Worm (Caenorhabditis elegans) whole organism, L4 larva: ENCODE data around the gene fmo-4.
A peak's percentile ranks its signal among the peaks of the same experiment; 100 is the strongest.

Experiments
- F26F4.8 ChIP-seq: fragments of 200-800 bp; sonication (Bioruptor generic); conservative IDR thresholded peaks from 2 replicates; pipeline ENCODE4 v1.3.6; 2022; ENCODE audit warnings: missing genetic modification characterization, missing compliant biosample characterization
- F37D6.2 ChIP-seq: sonication (generic microtip); optimal IDR thresholded peaks from 2 replicates; lab custom pipeline; 2016; ENCODE audit warnings: mild to moderate bottlenecking, missing genetic modification characterization, missing compliant biosample characterization
- F44E2.7 ChIP-seq: fragments of 200-800 bp; sonication (Bioruptor generic); IDR thresholded peaks from 2 replicates; pipeline ENCODE4 v2.1.2; 2022; ENCODE audit warnings: missing genetic modification characterization, missing compliant biosample characterization
- R02D3.7 ChIP-seq: fragments of 150-350 bp; sonication (generic microtip); optimal IDR thresholded peaks from 3 replicates; lab custom pipeline; 2014; ENCODE audit warnings: missing biosample characterization, missing genetic modification characterization
- T20F7.1 ChIP-seq: fragments of 200-800 bp; sonication (Bioruptor generic); optimal IDR thresholded peaks from 2 replicates; lab custom pipeline; 2018; ENCODE audit warnings: mild to moderate bottlenecking, missing genetic modification characterization, missing compliant biosample characterization
- Y105C5A.15 ChIP-seq: fragments of 200-800 bp; sonication (Bioruptor generic); IDR thresholded peaks from 2 replicates; pipeline ENCODE4 v1.3.6; 2022; ENCODE audit warnings: missing genetic modification characterization, missing compliant biosample characterization
- ZK546.5 ChIP-seq, 2 experiments: sonication (generic microtip); optimal IDR thresholded peaks; 2 replicates each; lab custom pipeline; 2017; ENCODE audit warnings: missing biosample characterization in 2 of 2, missing genetic modification characterization in 2 of 2
- aha-1 ChIP-seq: fragments of 150-350 bp; peaks from one replicate; lab custom pipeline; 2014; ENCODE audit warnings: missing biosample characterization, missing genetic modification characterization
- attf-4 ChIP-seq: sonication (generic microtip); optimal IDR thresholded peaks from 3 replicates; lab custom pipeline; 2017; ENCODE audit warnings: missing biosample characterization, missing genetic modification characterization
- ceh-32 ChIP-seq: sonication (generic microtip); optimal IDR thresholded peaks from 2 replicates; lab custom pipeline; 2016; ENCODE audit warnings: mild to moderate bottlenecking, missing genetic modification characterization, missing compliant biosample characterization; ENCODE audit not compliant: poor library complexity
- ceh-82 ChIP-seq: sonication (generic microtip); optimal IDR thresholded peaks from 2 replicates; lab custom pipeline; 2017; ENCODE audit warnings: missing biosample characterization, missing genetic modification characterization
- ctbp-1 ChIP-seq: fragments of 200-800 bp; sonication (Bioruptor generic); IDR thresholded peaks from 2 replicates; pipeline ENCODE4 v1.3.6; 2022; ENCODE audit warnings: missing genetic modification reagents, missing genetic modification characterization, missing compliant biosample characterization
- daf-8 ChIP-seq: fragments of 200-800 bp; sonication (Bioruptor generic); IDR thresholded peaks from 2 replicates; pipeline ENCODE4 v1.3.6; 2022; ENCODE audit warnings: missing genetic modification characterization, missing compliant biosample characterization
- dmd-6 ChIP-seq: fragments of 200-800 bp; sonication (Bioruptor generic); IDR thresholded peaks from 2 replicates; pipeline ENCODE4 v1.3.6; 2022; ENCODE audit warnings: missing genetic modification reagents, missing genetic modification characterization, missing compliant biosample characterization
- dmd-9 ChIP-seq: fragments of 200-800 bp; sonication (Bioruptor generic); IDR thresholded peaks from 2 replicates; pipeline ENCODE4 v1.3.6; 2022; ENCODE audit warnings: missing genetic modification reagents, missing genetic modification characterization, missing compliant biosample characterization
- dve-1 ChIP-seq: sonication (generic microtip); optimal IDR thresholded peaks from 2 replicates; lab custom pipeline; 2017; ENCODE audit warnings: antibody characterized with exemption, mild to moderate bottlenecking, missing genetic modification characterization, missing compliant biosample characterization; ENCODE audit not compliant: insufficient read depth
- egl-27 ChIP-seq: sonication (generic microtip); optimal IDR thresholded peaks from 3 replicates; lab custom pipeline; 2017; ENCODE audit warnings: missing biosample characterization, missing genetic modification reagents, missing genetic modification characterization
- egl-43 ChIP-seq: fragments of 200-800 bp; sonication (Bioruptor generic); IDR thresholded peaks from 2 replicates; pipeline ENCODE4 v1.3.6; 2022; ENCODE audit warnings: missing genetic modification reagents, missing genetic modification characterization, missing compliant biosample characterization
- fos-1 ChIP-seq: fragments of 150-350 bp; optimal IDR thresholded peaks from 2 replicates; lab custom pipeline; 2014; ENCODE audit warnings: missing biosample characterization, missing genetic modification characterization
- hmg-1.1 ChIP-seq: fragments of 200-800 bp; sonication (Bioruptor generic); IDR thresholded peaks from 2 replicates; pipeline ENCODE4 v1.3.6; 2022; ENCODE audit warnings: missing genetic modification reagents, missing genetic modification characterization, missing compliant biosample characterization
- jun-1 ChIP-seq: fragments of 150-350 bp; optimal IDR thresholded peaks from 2 replicates; lab custom pipeline; 2014; ENCODE audit warnings: missing biosample characterization, missing genetic modification reagents, missing genetic modification characterization
- lin-1 ChIP-seq: fragments of 200-800 bp; sonication (Bioruptor generic); IDR thresholded peaks from 2 replicates; pipeline ENCODE4 v1.3.6; 2022; ENCODE audit warnings: missing genetic modification reagents, missing genetic modification characterization, missing compliant biosample characterization
- lin-13 ChIP-seq: fragments of 150-350 bp; optimal IDR thresholded peaks from 2 replicates; lab custom pipeline; 2014; ENCODE audit warnings: missing biosample characterization, missing genetic modification reagents, missing genetic modification characterization
- lin-15B ChIP-seq: fragments of 150-350 bp; sonication (generic microtip); optimal IDR thresholded peaks from 3 replicates; lab custom pipeline; 2014; ENCODE audit warnings: missing biosample characterization, missing genetic modification characterization
- lin-29 ChIP-seq: fragments of 200-800 bp; sonication (Bioruptor generic); IDR thresholded peaks from 2 replicates; pipeline ENCODE4 v1.3.6; 2022; ENCODE audit warnings: missing genetic modification reagents, missing genetic modification characterization, missing compliant biosample characterization
- lin-39 ChIP-seq: fragments of 150-350 bp; optimal IDR thresholded peaks from 2 replicates; lab custom pipeline; 2014; ENCODE audit warnings: missing biosample characterization, missing genetic modification reagents, missing genetic modification characterization
- lir-3 ChIP-seq: sonication (generic microtip); optimal IDR thresholded peaks from 2 replicates; lab custom pipeline; 2016; ENCODE audit warnings: mild to moderate bottlenecking, missing genetic modification characterization, missing compliant biosample characterization
- madf-5 ChIP-seq, 2 experiments: fragments of 200-800 bp; sonication (Bioruptor generic); IDR thresholded peaks; 2 replicates each; pipeline ENCODE4 v1.3.6; 2022; ENCODE audit warnings: missing compliant biosample characterization in 2 of 2, missing genetic modification characterization in 2 of 2
- madf-9 ChIP-seq: fragments of 200-800 bp; sonication (Bioruptor generic); conservative IDR thresholded peaks from 2 replicates; pipeline ENCODE4 v1.3.6; 2022; ENCODE audit warnings: missing genetic modification reagents, missing genetic modification characterization, missing compliant biosample characterization
- mdt-29 ChIP-seq: fragments of 200-800 bp; sonication (Bioruptor generic); IDR thresholded peaks from 2 replicates; pipeline ENCODE4 v1.3.6; 2022; ENCODE audit warnings: missing genetic modification reagents, missing genetic modification characterization, missing compliant biosample characterization
- mes-2 ChIP-seq: sonication (generic microtip); optimal IDR thresholded peaks from 2 replicates; lab custom pipeline; 2016; ENCODE audit warnings: missing genotype, mild to moderate bottlenecking, missing genetic modification characterization, missing compliant biosample characterization; ENCODE audit not compliant: poor library complexity, severe bottlenecking
- nhr-102 ChIP-seq: sonication (generic microtip); optimal IDR thresholded peaks from 2 replicates; lab custom pipeline; 2016; ENCODE audit warnings: mild to moderate bottlenecking, missing genetic modification characterization, moderate library complexity, missing compliant biosample characterization
- nhr-237 ChIP-seq: sonication (generic microtip); optimal IDR thresholded peaks from 2 replicates; lab custom pipeline; 2017; ENCODE audit warnings: missing biosample characterization, missing genetic modification characterization
- nhr-25 ChIP-seq: sonication (generic microtip); optimal IDR thresholded peaks from 2 replicates; lab custom pipeline; 2017; ENCODE audit warnings: missing genetic modification characterization, mild to moderate bottlenecking, missing compliant biosample characterization, antibody characterized with exemption, moderate library complexity, borderline replicate concordance; ENCODE audit not compliant: insufficient read depth
- nhr-28 ChIP-seq: fragments of 150-350 bp; optimal IDR thresholded peaks from 2 replicates; lab custom pipeline; 2014; ENCODE audit warnings: missing biosample characterization, missing genetic modification characterization
- nhr-77 ChIP-seq: fragments of 150-350 bp; optimal IDR thresholded peaks from 2 replicates; lab custom pipeline; 2014; ENCODE audit warnings: missing biosample characterization, missing genetic modification characterization
- pha-4 ChIP-seq, 2 experiments: fragments of 150-350 bp in 1 of 2; fragments of 200-800 bp in 1 of 2; sonication (Bioruptor generic) in 1 of 2; IDR thresholded peaks in 1 of 2; optimal IDR thresholded peaks in 1 of 2; 2 replicates each; pipeline versions ENCODE4 v1.3.6 to Lab custom; 2014 to 2022; ENCODE audit warnings: missing genetic modification characterization in 2 of 2, missing genetic modification reagents in 2 of 2, missing biosample characterization in 1 of 2, missing compliant biosample characterization in 1 of 2
- pqm-1 ChIP-seq: sonication (generic microtip); optimal IDR thresholded peaks from 2 replicates; lab custom pipeline; 2017; ENCODE audit warnings: missing biosample characterization, missing genetic modification characterization
- saeg-2 ChIP-seq: fragments of 200-800 bp; sonication (Bioruptor generic); IDR thresholded peaks from 2 replicates; pipeline ENCODE4 v1.3.6; 2022; ENCODE audit warnings: missing genetic modification reagents, missing genetic modification characterization, missing compliant biosample characterization
- sdz-12 ChIP-seq: fragments of 200-800 bp; sonication (Bioruptor generic); optimal IDR thresholded peaks from 2 replicates; lab custom pipeline; 2018; ENCODE audit warnings: mild to moderate bottlenecking, missing genetic modification characterization, missing compliant biosample characterization
- skn-1 ChIP-seq: fragments of 150-350 bp; optimal IDR thresholded peaks from 2 replicates; lab custom pipeline; 2014; ENCODE audit warnings: missing biosample characterization, missing genetic modification characterization
- snpc-4 ChIP-seq: fragments of 150-350 bp; optimal IDR thresholded peaks from 2 replicates; lab custom pipeline; 2014; ENCODE audit warnings: missing biosample characterization, missing genetic modification characterization
- spr-1 ChIP-seq: sonication (generic microtip); optimal IDR thresholded peaks from 2 replicates; lab custom pipeline; 2016; ENCODE audit warnings: mild to moderate bottlenecking, missing genetic modification characterization, missing compliant biosample characterization
- unc-62 ChIP-seq, 3 experiments: fragments of 150-350 bp in 1 of 3; sonication (generic microtip); optimal IDR thresholded peaks in 2 of 3; peaks in 1 of 3; 1 replicate in 1 of 3; 2 replicates in 2 of 3; lab custom pipeline; 2014 to 2017; ENCODE audit warnings: missing biosample characterization in 3 of 3, missing genetic modification characterization in 3 of 3, missing genetic modification reagents in 3 of 3, missing genotype in 1 of 3
- zfp-3 ChIP-seq: fragments of 200-800 bp; sonication (Bioruptor generic); conservative IDR thresholded peaks from 2 replicates; pipeline ENCODE4 v1.3.6; 2022; ENCODE audit warnings: missing genetic modification reagents, missing genetic modification characterization, missing compliant biosample characterization
- zip-2 ChIP-seq: fragments of 150-350 bp; optimal IDR thresholded peaks from 2 replicates; lab custom pipeline; 2014; ENCODE audit warnings: missing biosample characterization, missing genetic modification characterization
- ztf-7 ChIP-seq: fragments of 150-350 bp; optimal IDR thresholded peaks from 2 replicates; lab custom pipeline; 2014; ENCODE audit warnings: missing biosample characterization, missing genetic modification characterization

Gene fmo-4

DNA sequence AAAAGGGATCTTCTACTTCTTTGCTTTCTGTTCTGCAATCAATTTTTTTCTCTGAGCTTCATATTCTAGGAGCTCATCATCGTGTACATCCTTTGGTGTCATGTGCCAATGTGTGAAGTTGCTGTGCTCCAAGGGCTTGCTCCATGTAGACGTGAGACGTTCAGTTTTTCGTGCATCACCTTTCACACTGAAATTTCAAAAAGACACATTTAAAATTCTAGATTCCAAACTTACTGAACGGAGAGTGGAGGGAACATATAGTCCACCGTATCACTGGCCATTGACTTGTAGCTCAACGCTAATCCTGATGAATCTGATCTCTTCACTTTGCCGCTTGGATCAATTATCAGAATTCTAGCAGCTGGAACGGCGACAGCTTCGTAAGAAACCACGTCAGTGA is 44.3 kb upstream of the fmo-4 start:
- TF ChIP-seq pha-4 (GFP tag; IDR thresholded peaks at IDR 0.05; lab: Robert Waterston, UW) (no peak), pha-4 (tag; optimal IDR thresholded peaks at IDR 0.05; lab: Kevin White, UChicago) (no peak), unc-62 (GFP tag; optimal IDR thresholded peaks at IDR 0.05 in 1 of 2; lab: Kevin White, UChicago) (peak in 1 of 2 experiments; percentile 96), unc-62 (tag; optimal IDR thresholded peaks at IDR 0.05; lab: Kevin White, UChicago) (no peak), hmg-1.1 (GFP tag; lab: Robert Waterston, UW) (0 out of 2 replicates have a peak, but pooled peaks have one; percentile 11), F44E2.7 (GFP tag; lab: Robert Waterston, UW) (no peak), zfp-3 (0 out of 2 replicates have a peak, but pooled peaks have one; percentile 10)

DNA sequence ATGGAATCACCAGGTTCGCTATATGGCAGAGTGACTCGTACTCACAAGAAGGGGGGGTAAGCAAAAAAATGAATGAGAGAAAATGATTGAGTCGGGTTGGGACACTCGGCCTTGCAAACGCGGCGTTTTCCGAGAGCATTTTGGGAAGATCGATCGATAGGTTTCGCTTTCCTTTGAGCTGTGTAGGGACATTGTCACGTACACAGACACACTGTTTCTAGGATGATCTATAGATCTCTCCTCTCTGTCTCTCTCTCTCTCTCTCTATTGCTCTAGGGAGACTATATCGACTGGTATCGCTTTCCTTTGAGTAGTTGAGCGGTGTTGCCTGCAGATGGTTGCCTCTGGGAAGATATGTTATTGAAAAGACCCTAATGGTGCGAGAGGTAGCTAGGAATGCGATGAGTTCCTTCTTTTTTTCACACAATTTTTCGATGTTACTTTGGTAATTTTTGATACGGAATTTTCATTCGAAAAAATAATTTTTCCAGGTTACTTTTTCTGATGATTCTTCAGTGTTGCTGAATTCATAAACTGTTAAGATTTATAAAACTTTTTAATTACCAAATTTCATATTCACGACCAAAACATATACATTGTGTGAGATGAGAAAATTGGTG is 43.3 kb upstream of the fmo-4 start, which contains the start of gene H37A05.4:
H37A05.4 (minus strand) TSS at position 51 of the 620 bp plus-strand sequence.
- TF ChIP-seq madf-5 (GFP tag; IDR thresholded peaks at IDR 0.05; lab: Robert Waterston, UW): peak in 1 of 2 experiments; percentile 78; a peak in 1 of 4 replicates
- peak; percentile 73 for TF ChIP-seq zfp-3
- no peak for TF ChIP-seq ceh-32 (tag; lab: Kevin White, UChicago)
- no peak for TF ChIP-seq F37D6.2 (tag; lab: Kevin White, UChicago)
- TF ChIP-seq pqm-1 (tag; lab: Kevin White, UChicago): no peak
- TF ChIP-seq R02D3.7 (tag; lab: Kevin White, UChicago): no peak
- TF ChIP-seq lin-1 (GFP tag; lab: Robert Waterston, UW): 0 out of 2 replicates have a peak, but pooled peaks have one; percentile 22
- no peak for TF ChIP-seq snpc-4 (tag; lab: Kevin White, UChicago)
- TF ChIP-seq nhr-102 (tag; lab: Kevin White, UChicago): peak; percentile 88
- TF ChIP-seq nhr-25 (tag; lab: Kevin White, UChicago): no peak
- TF ChIP-seq lin-29 (GFP tag; lab: Robert Waterston, UW): no peak
- peak; percentile 35 for TF ChIP-seq zip-2
- TF ChIP-seq ztf-7: no peak
- no peak for TF ChIP-seq lir-3 (tag; lab: Kevin White, UChicago)
- TF ChIP-seq nhr-77: no peak
- TF ChIP-seq ceh-82: no peak
- TF ChIP-seq dmd-9: no peak
- TF ChIP-seq spr-1 (tag; lab: Kevin White, UChicago): peak; percentile 8
- TF ChIP-seq mes-2 (tag; lab: Kevin White, UChicago): peak; percentile 38
- no peak for TF ChIP-seq jun-1 (tag; lab: Kevin White, UChicago)
- TF ChIP-seq attf-4 (tag; lab: Kevin White, UChicago): no peak
- TF ChIP-seq T20F7.1 (GFP tag; lab: Kevin White, UChicago): no peak
- TF ChIP-seq nhr-237: no peak
- no peak for TF ChIP-seq skn-1 (tag; lab: Kevin White, UChicago)
- TF ChIP-seq egl-27: no peak
- no peak for TF ChIP-seq fos-1 (tag; lab: Kevin White, UChicago)
- TF ChIP-seq egl-43 (GFP tag; lab: Robert Waterston, UW): 0 out of 2 replicates have a peak, but pooled peaks have one; percentile 35
- peak; percentile 9 for TF ChIP-seq nhr-28 (tag; lab: Kevin White, UChicago)
- TF ChIP-seq lin-13 (GFP tag; lab: Kevin White, UChicago): no peak
- peak; percentile 81 for TF ChIP-seq Y105C5A.15 (GFP tag; lab: Robert Waterston, UW)
- peak; percentile 31 for TF ChIP-seq dmd-6 (GFP tag; lab: Robert Waterston, UW)
- TF ChIP-seq madf-9: no peak
- TF ChIP-seq dve-1: peak; percentile 29
- no peak for TF ChIP-seq saeg-2 (GFP tag; lab: Robert Waterston, UW)
- 0 out of 2 replicates have a peak, but pooled peaks have one; percentile 36 for TF ChIP-seq ctbp-1 (GFP tag; lab: Robert Waterston, UW)
- TF ChIP-seq daf-8: no peak
- TF ChIP-seq lin-39 (tag; lab: Kevin White, UChicago): no peak
- TF ChIP-seq ZK546.5 (tag; optimal IDR thresholded peaks at IDR 0.05; lab: Kevin White, UChicago): no peak
- TF ChIP-seq F26F4.8 (GFP tag; lab: Robert Waterston, UW): no peak
- TF ChIP-seq sdz-12 (GFP tag; lab: Kevin White, UChicago): peak; percentile 64
- TF ChIP-seq lin-15B (tag; lab: Kevin White, UChicago): no peak
- peak; percentile 18; the same call in 1 of the 2 replicates for TF ChIP-seq mdt-29
- TF ChIP-seq hmg-1.1 (GFP tag; lab: Robert Waterston, UW): peak; percentile 47; the same call in 1 of the 2 replicates
- TF ChIP-seq aha-1 (tag; lab: Kevin White, UChicago): peak; percentile 70
